Worm (Caenorhabditis elegans): ENCODE data around the gene ZK938.1.

DNA sequence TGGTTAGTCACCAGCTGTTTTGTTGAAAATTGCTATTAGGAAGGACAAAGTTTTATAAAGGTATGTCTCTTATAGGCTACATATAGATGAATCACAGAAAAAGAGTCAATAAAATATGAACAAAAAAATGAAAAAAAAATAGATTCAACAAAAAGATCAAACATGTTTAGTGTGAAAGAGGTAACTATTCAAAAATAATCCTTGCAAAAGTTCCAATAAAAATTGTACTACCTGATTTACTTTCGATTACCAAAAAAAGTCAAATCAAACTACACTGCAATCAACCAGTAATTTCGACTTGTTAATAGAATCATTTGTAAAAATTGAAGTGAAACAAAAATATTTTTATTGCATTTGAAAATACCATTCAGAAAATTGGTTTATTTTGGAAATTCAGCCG is 21.7 kb downstream of the ZK938.1 start, which contains the start of gene ZK938.10:
- TF ChIP-seq ets-7 (tag; optimal IDR thresholded peaks at IDR 0.05) (no peak), scrt-1 (GFP tag; IDR thresholded peaks at IDR 0.05) (no peak), ama-1 (optimal IDR thresholded peaks at IDR 0.05) (no peak), tbx-37 (GFP tag; conservative IDR thresholded peaks at IDR 0.05) (no peak), B0310.2 (tag; optimal IDR thresholded peaks at IDR 0.05) (no peak), sea-1 (GFP tag; conservative IDR thresholded peaks at IDR 0.05) (no peak)
